Worm (Caenorhabditis elegans) whole organism, L1 larva: ENCODE measurements around the gene nlp-82.

ENCODE experiments used
- C04F5.9 ChIP-seq: sonication (generic microtip); optimal IDR thresholded peaks from 2 replicates; lab custom pipeline; 2016; ENCODE audit warnings: missing genetic modification characterization, missing compliant biosample characterization
- C34B4.2 ChIP-seq: sonication (generic microtip); optimal IDR thresholded peaks from 2 replicates; lab custom pipeline; 2017; ENCODE audit warnings: mild to moderate bottlenecking, missing genetic modification characterization, missing compliant biosample characterization
- aha-1 ChIP-seq: fragments of 150-350 bp; optimal IDR thresholded peaks from 2 replicates; lab custom pipeline; 2014; ENCODE audit warnings: missing biosample characterization, missing genetic modification characterization
- blmp-1 ChIP-seq: fragments of 150-350 bp; optimal IDR thresholded peaks from 2 replicates; lab custom pipeline; 2014; ENCODE audit warnings: missing biosample characterization, missing genetic modification characterization
- ceh-63 ChIP-seq: fragments of 200-800 bp; sonication (Bioruptor generic); optimal IDR thresholded peaks from 2 replicates; lab custom pipeline; 2018; ENCODE audit warnings: mild to moderate bottlenecking, missing genetic modification characterization, missing compliant biosample characterization
- ceh-90 ChIP-seq: sonication (generic microtip); optimal IDR thresholded peaks from 2 replicates; lab custom pipeline; 2016; ENCODE audit warnings: missing genetic modification characterization, missing compliant biosample characterization
- dpl-1 ChIP-seq, 3 experiments: fragments of 150-350 bp in 2 of 3; sonication (generic microtip) in 1 of 3; optimal IDR thresholded peaks; 2 replicates each; lab custom pipeline; 2014 to 2017; ENCODE audit warnings: missing biosample characterization in 3 of 3, missing genetic modification characterization in 3 of 3, missing genetic modification reagents in 3 of 3
- dsc-1 ChIP-seq: sonication (generic microtip); optimal IDR thresholded peaks from 2 replicates; lab custom pipeline; 2016; ENCODE audit warnings: mild to moderate bottlenecking, missing genetic modification characterization, missing compliant biosample characterization
- efl-1 ChIP-seq, 4 experiments: fragments of 150-350 bp; optimal IDR thresholded peaks in 3 of 4; peaks in 1 of 4; 1 replicate in 1 of 4; 2 replicates in 3 of 4; lab custom pipeline; 2014; ENCODE audit warnings: missing biosample characterization in 2 of 4, missing genetic modification characterization in 2 of 4, missing genetic modification reagents in 2 of 4
- elt-2 ChIP-seq: sonication (generic microtip); optimal IDR thresholded peaks from 2 replicates; lab custom pipeline; 2016; ENCODE audit warnings: missing genetic modification characterization, mild to moderate bottlenecking, inconsistent platforms, missing compliant biosample characterization, missing genetic modification reagents
- ets-5 ChIP-seq: fragments of 200-800 bp; sonication (Bioruptor generic); IDR thresholded peaks from 2 replicates; pipeline ENCODE4 v1.3.6; 2022; ENCODE audit warnings: missing genetic modification characterization, missing compliant biosample characterization
- fkh-10 ChIP-seq: sonication (generic microtip); optimal IDR thresholded peaks from 2 replicates; lab custom pipeline; 2017; ENCODE audit warnings: missing biosample characterization, missing genetic modification reagents, missing genetic modification characterization
- fkh-8 ChIP-seq: sonication (generic microtip); optimal IDR thresholded peaks from 2 replicates; lab custom pipeline; 2016; ENCODE audit warnings: mild to moderate bottlenecking, missing genetic modification characterization, missing compliant biosample characterization
- fos-1 ChIP-seq: fragments of 150-350 bp; optimal IDR thresholded peaks from 2 replicates; lab custom pipeline; 2014; ENCODE audit warnings: missing biosample characterization, missing genetic modification characterization
- grh-1 ChIP-seq: fragments of 200-800 bp; sonication (Bioruptor generic); IDR thresholded peaks from 2 replicates; pipeline ENCODE4 v1.3.6; 2022; ENCODE audit warnings: missing genetic modification reagents, missing genetic modification characterization, missing compliant biosample characterization
- irx-1 ChIP-seq: sonication (generic microtip); optimal IDR thresholded peaks from 2 replicates; lab custom pipeline; 2016; ENCODE audit warnings: missing genetic modification characterization, missing compliant biosample characterization
- lin-13 ChIP-seq: fragments of 150-350 bp; optimal IDR thresholded peaks from 2 replicates; lab custom pipeline; 2014; ENCODE audit warnings: missing biosample characterization, missing genetic modification reagents, missing genetic modification characterization
- lin-15B ChIP-seq: fragments of 150-350 bp; sonication (generic microtip); optimal IDR thresholded peaks from 3 replicates; lab custom pipeline; 2014; ENCODE audit warnings: missing biosample characterization, missing genetic modification characterization
- lin-35 ChIP-seq, 2 experiments: fragments of 150-350 bp; optimal IDR thresholded peaks; 2 replicates each; lab custom pipeline; 2014; ENCODE audit warnings: missing biosample characterization in 2 of 2, missing genetic modification characterization in 2 of 2, missing genetic modification reagents in 2 of 2
- lir-3 ChIP-seq: sonication (generic microtip); optimal IDR thresholded peaks from 2 replicates; lab custom pipeline; 2016; ENCODE audit warnings: mild to moderate bottlenecking, missing genetic modification characterization, moderate library complexity, missing compliant biosample characterization; ENCODE audit not compliant: poor library complexity
- lsy-2 ChIP-seq, 2 experiments: fragments of 150-350 bp; optimal IDR thresholded peaks; 2 replicates each; lab custom pipeline; 2014; ENCODE audit warnings: missing biosample characterization in 2 of 2, missing genetic modification characterization in 2 of 2
- mab-9 ChIP-seq: fragments of 200-800 bp; sonication (Bioruptor generic); IDR thresholded peaks from 2 replicates; pipeline ENCODE4 v1.3.6; 2022; ENCODE audit warnings: missing genetic modification reagents, missing genetic modification characterization, missing compliant biosample characterization
- mdl-1 ChIP-seq, 2 experiments: fragments of 150-350 bp; optimal IDR thresholded peaks; 2 replicates each; lab custom pipeline; 2014 to 2017; ENCODE audit warnings: missing biosample characterization in 2 of 2, missing genetic modification characterization in 2 of 2, inconsistent platforms in 1 of 2
- mef-2 ChIP-seq: fragments of 150-350 bp; optimal IDR thresholded peaks from 2 replicates; lab custom pipeline; 2014; ENCODE audit warnings: missing biosample characterization, missing genetic modification characterization
- mep-1 ChIP-seq: fragments of 150-350 bp; optimal IDR thresholded peaks from 2 replicates; lab custom pipeline; 2014; ENCODE audit warnings: missing biosample characterization, missing genetic modification characterization
- nhr-20 ChIP-seq: sonication (generic microtip); optimal IDR thresholded peaks from 2 replicates; lab custom pipeline; 2016; ENCODE audit warnings: mild to moderate bottlenecking, missing genetic modification characterization, missing compliant biosample characterization
- nhr-77 ChIP-seq: fragments of 150-350 bp; optimal IDR thresholded peaks from 2 replicates; lab custom pipeline; 2014; ENCODE audit warnings: missing biosample characterization, missing genetic modification characterization
- nhr-85 ChIP-seq: sonication (generic microtip); peaks from one replicate; lab custom pipeline; 2016; ENCODE audit warnings: missing genetic modification characterization, inconsistent platforms, missing compliant biosample characterization
- nhr-90 ChIP-seq: sonication (generic microtip); optimal IDR thresholded peaks from 2 replicates; lab custom pipeline; 2016; ENCODE audit warnings: mild to moderate bottlenecking, missing genetic modification characterization, missing compliant biosample characterization; ENCODE audit not compliant: poor library complexity
- pag-3 ChIP-seq: sonication (generic microtip); optimal IDR thresholded peaks from 2 replicates; lab custom pipeline; 2017; ENCODE audit warnings: missing genetic modification characterization, mild to moderate bottlenecking, missing compliant biosample characterization, antibody characterized with exemption, borderline replicate concordance; ENCODE audit not compliant: insufficient read depth
- pax-3 ChIP-seq: fragments of 200-800 bp; sonication (Bioruptor generic); optimal IDR thresholded peaks from 2 replicates; lab custom pipeline; 2018; ENCODE audit warnings: mild to moderate bottlenecking, missing genetic modification characterization, moderate library complexity, missing compliant biosample characterization
- rnt-1 ChIP-seq: sonication (generic microtip); optimal IDR thresholded peaks from 2 replicates; lab custom pipeline; 2016; ENCODE audit warnings: mild to moderate bottlenecking, missing genetic modification characterization, moderate library complexity, missing compliant biosample characterization
- snpc-4 ChIP-seq: fragments of 150-350 bp; optimal IDR thresholded peaks from 2 replicates; lab custom pipeline; 2014; ENCODE audit warnings: missing biosample characterization, missing genetic modification characterization
- snu-23 ChIP-seq: sonication (generic microtip); optimal IDR thresholded peaks from 2 replicates; lab custom pipeline; 2016; ENCODE audit warnings: missing genetic modification characterization, missing compliant biosample characterization
- sup-37 ChIP-seq: fragments of 200-800 bp; sonication (Bioruptor generic); optimal IDR thresholded peaks from 2 replicates; lab custom pipeline; 2018; ENCODE audit warnings: mild to moderate bottlenecking, missing genetic modification characterization, missing compliant biosample characterization
- swsn-7 ChIP-seq: sonication (generic microtip); optimal IDR thresholded peaks from 2 replicates; lab custom pipeline; 2016; ENCODE audit warnings: missing genetic modification characterization, missing compliant biosample characterization
- tlp-1 ChIP-seq: fragments of 150-350 bp; optimal IDR thresholded peaks from 2 replicates; lab custom pipeline; 2014; ENCODE audit warnings: missing biosample characterization, missing genetic modification characterization
- ztf-11 ChIP-seq, 2 experiments: sonication (generic microtip); optimal IDR thresholded peaks; 2 replicates each; lab custom pipeline; 2016 to 2017; ENCODE audit warnings: missing genetic modification characterization in 2 of 2, missing biosample characterization in 1 of 2, missing compliant biosample characterization in 1 of 2
- ztf-4 ChIP-seq: fragments of 150-350 bp; optimal IDR thresholded peaks from 2 replicates; lab custom pipeline; 2014; ENCODE audit warnings: missing biosample characterization, missing genetic modification characterization

nlp-82 gene

ce11 chrII:9227134-9227533, 27.0 kb downstream of the nlp-82 start, which contains the start of gene abu-14:
TSS of gene abu-14 (minus strand) at chrII:9227214.
- TF ChIP-seq efl-1 (optimal IDR thresholded peaks at IDR 0.05; lab: Kevin White, UChicago) (no peak), efl-1 (GFP tag; optimal IDR thresholded peaks at IDR 0.05 in 1 of 2; lab: Kevin White, UChicago) (peak in 1 of 2 experiments; percentile 55), ets-5 (GFP tag; lab: Robert Waterston, UW) (no peak)

ce11 chrII:9222969-9223368, 31.1 kb downstream of the nlp-82 start, which contains the start of gene ZK1067.3:
TSS of gene ZK1067.3 (plus strand) at chrII:9223269.
- TF ChIP-seq blmp-1 (tag; lab: Kevin White, UChicago): no peak
- no peak for TF ChIP-seq ztf-4 (tag; lab: Kevin White, UChicago)
- no peak for TF ChIP-seq nhr-20
- TF ChIP-seq aha-1 (tag; lab: Kevin White, UChicago): no peak
- TF ChIP-seq fkh-10: no peak
- TF ChIP-seq fos-1 (tag; lab: Kevin White, UChicago): no peak
- TF ChIP-seq lin-35 (GFP tag; optimal IDR thresholded peaks at IDR 0.05; lab: Kevin White, UChicago): peak in 1 of 2 experiments; percentile 5
- TF ChIP-seq irx-1 (tag; lab: Kevin White, UChicago): no peak
- peak in 1 of 3 experiments; percentile 23 for TF ChIP-seq dpl-1 (GFP tag; optimal IDR thresholded peaks at IDR 0.05; lab: Kevin White, UChicago)
- no peak for TF ChIP-seq lsy-2 (tag; optimal IDR thresholded peaks at IDR 0.05; lab: Kevin White, UChicago)
- TF ChIP-seq C04F5.9 (tag; lab: Kevin White, UChicago): no peak
- no peak for TF ChIP-seq lin-15B (tag; lab: Kevin White, UChicago)
- no peak for TF ChIP-seq ceh-63 (GFP tag; lab: Kevin White, UChicago)

DNA sequence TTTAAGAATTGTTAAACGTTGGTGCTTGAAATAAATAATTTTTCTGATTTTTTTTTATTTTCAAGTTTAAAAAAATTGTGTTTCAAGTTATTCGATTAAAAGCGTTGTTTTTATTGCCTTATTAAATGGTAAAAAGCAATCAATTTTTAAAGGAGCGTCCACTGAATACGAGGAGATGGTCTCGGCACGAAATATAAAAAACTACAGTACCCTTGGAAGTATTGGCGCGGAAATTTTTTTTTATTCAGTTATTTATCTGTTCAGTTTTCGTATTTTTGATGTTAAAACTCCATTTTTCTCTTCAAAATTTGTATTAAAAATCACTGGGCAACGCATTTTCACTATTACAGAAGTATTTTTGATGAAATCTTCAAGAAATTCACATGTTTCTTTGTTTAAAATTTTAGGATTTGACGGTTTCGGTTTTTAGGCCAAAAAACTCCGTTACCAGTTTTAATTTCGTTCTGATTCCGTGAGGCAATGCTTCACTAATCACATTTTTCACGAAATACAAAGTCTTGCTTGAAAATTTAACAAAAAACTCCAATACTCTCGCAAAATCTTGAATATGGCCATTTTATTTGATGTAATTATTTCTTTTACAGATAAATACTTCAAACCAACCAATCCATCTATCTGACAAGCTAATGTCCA, 40.9 kb downstream of the nlp-82 start, which contains the start of gene znfx-1:
Gene znfx-1, plus strand, starts transcription at position 604 of the 654 bp plus-strand sequence.
- no peak for TF ChIP-seq mef-2 (tag; lab: Kevin White, UChicago)
- TF ChIP-seq, all 84 proteins: peak for 0

DNA sequence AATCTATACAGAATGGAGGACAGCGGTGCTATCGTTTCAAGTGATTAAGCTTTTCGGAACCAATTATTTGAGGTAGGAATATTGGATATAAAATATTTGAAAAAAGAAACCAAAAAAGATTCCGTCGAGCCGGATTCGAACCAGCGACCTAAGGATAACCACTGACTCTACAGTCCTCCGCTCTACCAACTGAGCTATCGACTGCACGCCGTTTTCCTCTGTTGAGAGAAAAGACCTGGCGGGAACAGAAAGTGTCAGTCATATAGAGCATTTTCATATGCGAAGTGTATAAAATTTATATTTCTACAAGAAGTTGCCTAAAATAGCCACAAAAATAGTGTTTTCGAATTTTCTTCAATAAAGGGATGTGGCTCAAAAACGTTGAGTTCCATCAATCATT, 42.4 kb downstream of the nlp-82 start:
- TF ChIP-seq lir-3 (tag; lab: Kevin White, UChicago) (no peak), nhr-77 (no peak), snu-23 (GFP tag; lab: Kevin White, UChicago) (peak; percentile 42), lin-35 (GFP tag; optimal IDR thresholded peaks at IDR 0.05; lab: Kevin White, UChicago) (peak in 1 of 2 experiments; percentile 28), fkh-8 (tag; lab: Kevin White, UChicago) (no peak), rnt-1 (tag; lab: Kevin White, UChicago) (peak; percentile 20), ceh-90 (tag; lab: Kevin White, UChicago) (no peak), swsn-7 (tag; lab: Kevin White, UChicago) (peak; percentile 14), pax-3 (tag; lab: Kevin White, UChicago) (no peak), efl-1 (optimal IDR thresholded peaks at IDR 0.05; lab: Kevin White, UChicago) (peak in 1 of 2 experiments; percentile 32), efl-1 (GFP tag; optimal IDR thresholded peaks at IDR 0.05 in 1 of 2; lab: Kevin White, UChicago) (no peak), dsc-1 (tag; lab: Kevin White, UChicago) (no peak), C34B4.2 (tag; lab: Kevin White, UChicago) (no peak), tlp-1 (no peak), nhr-90 (tag; lab: Kevin White, UChicago) (peak; percentile 42), ceh-63 (GFP tag; lab: Kevin White, UChicago) (no peak), snpc-4 (peak; percentile 92), nhr-85 (peak; percentile 58), pag-3 (tag; lab: Kevin White, UChicago) (no peak), mep-1 (tag; lab: Kevin White, UChicago) (no peak), mdl-1 (tag; optimal IDR thresholded peaks at IDR 0.05; lab: Kevin White, UChicago) (no peak), sup-37 (no peak), ztf-11 (tag; optimal IDR thresholded peaks at IDR 0.05; lab: Kevin White, UChicago) (no peak), ztf-4 (tag; lab: Kevin White, UChicago) (no peak), grh-1 (GFP tag; lab: Robert Waterston, UW) (no peak), lin-13 (GFP tag; lab: Kevin White, UChicago) (no peak), nhr-20 (peak; percentile 43), dpl-1 (GFP tag; optimal IDR thresholded peaks at IDR 0.05; lab: Kevin White, UChicago) (no peak), elt-2 (tag; lab: Kevin White, UChicago) (peak; percentile 53), mab-9 (GFP tag; lab: Robert Waterston, UW) (no peak)
